Comparison of ENCODE assay signal across 5 fruit fly cellular contexts in genomic region chr3R:16051329-16051679, dm6.
TF ChIP-seq lines count a peak whose summit lies in the region.

No protein-coding gene starts in this region.

- no peak for TF ChIP-seq CTCF in whole organism, embryonic (GFP tag; optimal IDR thresholded peaks at IDR 0.05; lab: Kevin White, UChicago)

TF ChIP-seq in whole organism, adult, 20 proteins besides CTCF, POLR2A, EP300 and RAD21:
- TF ChIP-seq pad (GFP tag; optimal IDR thresholded peaks at IDR 0.05; lab: Kevin White, UChicago) (peak; percentile 98), bab1 (GFP tag; optimal IDR thresholded peaks at IDR 0.05; lab: Kevin White, UChicago) (peak; percentile 37), ovo (GFP tag; optimal IDR thresholded peaks at IDR 0.05; lab: Kevin White, UChicago) (peak; percentile 66), CG11617 (GFP tag; optimal IDR thresholded peaks at IDR 0.05; lab: Kevin White, UChicago) (no peak), tj (GFP tag; optimal IDR thresholded peaks at IDR 0.05; lab: Kevin White, UChicago) (no peak), CG7045 (GFP tag; optimal IDR thresholded peaks at IDR 0.05; lab: Kevin White, UChicago) (peak; percentile 1)

TF ChIP-seq in whole organism, embryonic, 481 proteins besides CTCF, POLR2A, EP300 and RAD21 (continues in another document):
- TF ChIP-seq maf-S (GFP tag; optimal IDR thresholded peaks at IDR 0.05; lab: Kevin White, UChicago): no peak
- peak; percentile 32 for TF ChIP-seq repo (GFP tag; optimal IDR thresholded peaks at IDR 0.05; lab: Kevin White, UChicago)
- no peak for TF ChIP-seq hth (optimal IDR thresholded peaks at IDR 0.05; lab: Kevin White, UChicago)
- TF ChIP-seq tll (GFP tag; optimal IDR thresholded peaks at IDR 0.05; lab: Kevin White, UChicago): no peak
- TF ChIP-seq chn (GFP tag; optimal IDR thresholded peaks at IDR 0.05; lab: Kevin White, UChicago): no peak
- TF ChIP-seq CG1832 (GFP tag; optimal IDR thresholded peaks at IDR 0.05; lab: Kevin White, UChicago): no peak
- no peak for TF ChIP-seq CG6791 (GFP tag; IDR thresholded peaks at IDR 0.05; lab: Robert Waterston, UW; ENCODE audit: partially characterized antibody)
- TF ChIP-seq en (GFP tag; optimal IDR thresholded peaks at IDR 0.05; lab: Kevin White, UChicago): no peak
- TF ChIP-seq kni (GFP tag; optimal IDR thresholded peaks at IDR 0.05; lab: Kevin White, UChicago): peak; percentile 4
- TF ChIP-seq Atf-2 (GFP tag; optimal IDR thresholded peaks at IDR 0.05; lab: Kevin White, UChicago): no peak
- TF ChIP-seq tio (GFP tag; optimal IDR thresholded peaks at IDR 0.05; lab: Kevin White, UChicago): no peak
- no peak for TF ChIP-seq fd3F (GFP tag; optimal IDR thresholded peaks at IDR 0.05; lab: Kevin White, UChicago)
- TF ChIP-seq caup (GFP tag; optimal IDR thresholded peaks at IDR 0.05; lab: Kevin White, UChicago; ENCODE audit: severe bottlenecking): no peak
- peak; percentile 49 for TF ChIP-seq Myb (GFP tag; optimal IDR thresholded peaks at IDR 0.05; lab: Kevin White, UChicago)
- TF ChIP-seq CG13287 (GFP tag; IDR thresholded peaks at IDR 0.05; lab: Robert Waterston, UW; ENCODE audit: partially characterized antibody): peak; percentile 20; the same call in 1 of the 2 replicates
- peak; percentile 3 for TF ChIP-seq shn (GFP tag; optimal IDR thresholded peaks at IDR 0.05; lab: Kevin White, UChicago)
- TF ChIP-seq onecut (GFP tag; IDR thresholded peaks at IDR 0.05; lab: Robert Waterston, UW): no peak
- TF ChIP-seq Hr78 (GFP tag; optimal IDR thresholded peaks at IDR 0.05; lab: Kevin White, UChicago): no peak
- TF ChIP-seq Bgb (GFP tag; IDR thresholded peaks at IDR 0.05; lab: Robert Waterston, UW; ENCODE audit: partially characterized antibody): no peak
- TF ChIP-seq mam (GFP tag; optimal IDR thresholded peaks at IDR 0.05; lab: Kevin White, UChicago): no peak
- TF ChIP-seq CG4328 (GFP tag; optimal IDR thresholded peaks at IDR 0.05; lab: Kevin White, UChicago): no peak

TF ChIP-seq in whole organism, prepupa, 60 proteins besides CTCF, POLR2A, EP300 and RAD21:
- TF ChIP-seq CG16779 (tag; optimal IDR thresholded peaks at IDR 0.05; lab: Kevin White, UChicago) (peak; percentile 4), CG7368 (GFP tag; optimal IDR thresholded peaks at IDR 0.05; lab: Kevin White, UChicago) (peak; percentile 8), Hr4 (GFP tag; optimal IDR thresholded peaks at IDR 0.05; lab: Kevin White, UChicago) (no peak), fd59A (GFP tag; optimal IDR thresholded peaks at IDR 0.05; lab: Kevin White, UChicago) (no peak), Ets96B (tag; optimal IDR thresholded peaks at IDR 0.05; lab: Kevin White, UChicago) (no peak), net (GFP tag; optimal IDR thresholded peaks at IDR 0.05; lab: Kevin White, UChicago) (no peak), CG31627 (GFP tag; optimal IDR thresholded peaks at IDR 0.05; lab: Kevin White, UChicago) (peak; percentile 19), Blimp-1 (GFP tag; optimal IDR thresholded peaks at IDR 0.05; lab: Kevin White, UChicago) (no peak), eg (GFP tag; IDR thresholded peaks at IDR 0.05; lab: Robert Waterston, UW) (peak; percentile 72; the same call in 2 of the 3 replicates), CG15336 (GFP tag; IDR thresholded peaks at IDR 0.05; lab: Robert Waterston, UW) (peak; percentile 71), cyc (GFP tag; optimal IDR thresholded peaks at IDR 0.05; lab: Kevin White, UChicago) (no peak), CG6163 (GFP tag; IDR thresholded peaks at IDR 0.05; lab: Robert Waterston, UW) (peak; percentile 52; the same call in 2 of the 3 replicates), CG8119 (GFP tag; IDR thresholded peaks at IDR 0.05; lab: Robert Waterston, UW) (no peak), CG6854 (GFP tag; optimal IDR thresholded peaks at IDR 0.05; lab: Kevin White, UChicago) (no peak)

TF ChIP-seq in whole organism, pupa, 21 proteins besides CTCF, POLR2A, EP300 and RAD21:
- TF ChIP-seq CG10348 (GFP tag; IDR thresholded peaks at IDR 0.05; lab: Robert Waterston, UW) (no peak), CG12605 (GFP tag; IDR thresholded peaks at IDR 0.05; lab: Robert Waterston, UW) (no peak), CG32121 (GFP tag; IDR thresholded peaks at IDR 0.05; lab: Robert Waterston, UW) (peak; percentile 53; the same call in 1 of the 2 replicates), CG13204 (GFP tag; optimal IDR thresholded peaks at IDR 0.05; lab: Kevin White, UChicago) (no peak), fd96Ca (GFP tag; IDR thresholded peaks at IDR 0.05; lab: Robert Waterston, UW) (no peak; the same call in 2 of the 3 replicates), CG4496 (GFP tag; IDR thresholded peaks at IDR 0.05; lab: Robert Waterston, UW) (peak; percentile 70; the same call in 2 of the 3 replicates), CG15710 (tag; optimal IDR thresholded peaks at IDR 0.05; lab: Kevin White, UChicago) (no peak), D1 (tag; optimal IDR thresholded peaks at IDR 0.05; lab: Kevin White, UChicago) (no peak), CG14655 (GFP tag; optimal IDR thresholded peaks at IDR 0.05; lab: Kevin White, UChicago) (no peak), CG9948 (tag; optimal IDR thresholded peaks at IDR 0.05; lab: Kevin White, UChicago) (no peak), gl (tag; optimal IDR thresholded peaks at IDR 0.05; lab: Kevin White, UChicago) (peak; percentile 23), Snoo (tag; optimal IDR thresholded peaks at IDR 0.05; lab: Kevin White, UChicago) (no peak), CG34367 (tag; optimal IDR thresholded peaks at IDR 0.05; lab: Kevin White, UChicago) (no peak), Ets98B (GFP tag; IDR thresholded peaks at IDR 0.05; lab: Robert Waterston, UW) (0 out of 2 replicates have a peak, but pooled peaks have one; percentile 47), Pif1A (GFP tag; optimal IDR thresholded peaks at IDR 0.05; lab: Kevin White, UChicago) (no peak), CG8301 (tag; optimal IDR thresholded peaks at IDR 0.05; lab: Kevin White, UChicago) (no peak), Pif1B (GFP tag; optimal IDR thresholded peaks at IDR 0.05; lab: Kevin White, UChicago) (no peak), CG8159 (tag; optimal IDR thresholded peaks at IDR 0.05; lab: Kevin White, UChicago) (no peak), EcR (GFP tag; optimal IDR thresholded peaks at IDR 0.05; lab: Kevin White, UChicago) (no peak), rn (GFP tag; IDR thresholded peaks at IDR 0.05; lab: Robert Waterston, UW) (no peak)

TF ChIP-seq in whole organism, wandering third instar larva, 38 proteins besides CTCF, POLR2A, EP300 and RAD21 (continues in another document):
- TF ChIP-seq dmrt93B (GFP tag; optimal IDR thresholded peaks at IDR 0.05; lab: Kevin White, UChicago) (no peak), sv (GFP tag; optimal IDR thresholded peaks at IDR 0.05; lab: Kevin White, UChicago) (no peak), jim (GFP tag; optimal IDR thresholded peaks at IDR 0.05; lab: Kevin White, UChicago) (no peak), CG9705 (GFP tag; optimal IDR thresholded peaks at IDR 0.05; lab: Kevin White, UChicago) (no peak), OdsH (GFP tag; optimal IDR thresholded peaks at IDR 0.05; lab: Kevin White, UChicago) (no peak), br (GFP tag; optimal IDR thresholded peaks at IDR 0.05; lab: Kevin White, UChicago) (peak; percentile 33), GATAd (GFP tag; optimal IDR thresholded peaks at IDR 0.05; lab: Kevin White, UChicago) (no peak), HLH106 (tag; optimal IDR thresholded peaks at IDR 0.05; lab: Kevin White, UChicago) (no peak), Myc (optimal IDR thresholded peaks at IDR 0.05; lab: Kevin White, UChicago) (no peak), CrebA (GFP tag; optimal IDR thresholded peaks at IDR 0.05; lab: Kevin White, UChicago; ENCODE audit: borderline replicate concordance) (no peak), dsf (GFP tag; optimal IDR thresholded peaks at IDR 0.05; lab: Kevin White, UChicago; ENCODE audit: borderline replicate concordance) (no peak), Rel (GFP tag; optimal IDR thresholded peaks at IDR 0.05; lab: Kevin White, UChicago) (no peak), Rel (tag; optimal IDR thresholded peaks at IDR 0.05; lab: Kevin White, UChicago) (no peak), rgr (GFP tag; optimal IDR thresholded peaks at IDR 0.05; lab: Kevin White, UChicago) (no peak), pan (optimal IDR thresholded peaks at IDR 0.05; lab: Kevin White, UChicago) (no peak), Vsx2 (GFP tag; optimal IDR thresholded peaks at IDR 0.05; lab: Kevin White, UChicago; ENCODE audit: partially characterized antibody) (no peak), Dfd (GFP tag; optimal IDR thresholded peaks at IDR 0.05; lab: Kevin White, UChicago) (no peak), fru (GFP tag; optimal IDR thresholded peaks at IDR 0.05; lab: Kevin White, UChicago) (no peak), lola (GFP tag; optimal IDR thresholded peaks at IDR 0.05; lab: Kevin White, UChicago) (no peak), psq (GFP tag; optimal IDR thresholded peaks at IDR 0.05; lab: Kevin White, UChicago) (peak; percentile 29), woc (GFP tag; optimal IDR thresholded peaks at IDR 0.05; lab: Kevin White, UChicago) (no peak), usp (GFP tag; optimal IDR thresholded peaks at IDR 0.05; lab: Kevin White, UChicago) (no peak), Hr83 (GFP tag; optimal IDR thresholded peaks at IDR 0.05; lab: Kevin White, UChicago; ENCODE audit: poor library complexity, severe bottlenecking) (peak; percentile 4), brk (GFP tag; optimal IDR thresholded peaks at IDR 0.05; lab: Kevin White, UChicago) (no peak), dl (GFP tag; optimal IDR thresholded peaks at IDR 0.05; lab: Kevin White, UChicago; ENCODE audit: insufficient read depth in 1 of 2, partially characterized antibody in 2 of 2) (peak in 1 of 2 experiments; percentile 22), Abd-B (GFP tag; optimal IDR thresholded peaks at IDR 0.05; lab: Kevin White, UChicago) (no peak), foxo (GFP tag; optimal IDR thresholded peaks at IDR 0.05; lab: Kevin White, UChicago) (no peak), CG32264 (GFP tag; optimal IDR thresholded peaks at IDR 0.05; lab: Kevin White, UChicago) (no peak), ey (GFP tag; optimal IDR thresholded peaks at IDR 0.05; lab: Kevin White, UChicago) (no peak), Hr78 (GFP tag; optimal IDR thresholded peaks at IDR 0.05; lab: Kevin White, UChicago) (no peak), tai (GFP tag; optimal IDR thresholded peaks at IDR 0.05; lab: Kevin White, UChicago) (no peak), Hnf4 (GFP tag; optimal IDR thresholded peaks at IDR 0.05; lab: Kevin White, UChicago) (no peak), N (GFP tag; optimal IDR thresholded peaks at IDR 0.05; lab: Kevin White, UChicago) (no peak), Mio (GFP tag; optimal IDR thresholded peaks at IDR 0.05; lab: Kevin White, UChicago) (no peak), Dif (GFP tag; optimal IDR thresholded peaks at IDR 0.05; lab: Kevin White, UChicago; ENCODE audit: partially characterized antibody) (peak; percentile 34), h (GFP tag; optimal IDR thresholded peaks at IDR 0.05; lab: Kevin White, UChicago) (no peak), Jra (GFP tag; optimal IDR thresholded peaks at IDR 0.05; lab: Kevin White, UChicago) (no peak), Sp1 (GFP tag; optimal IDR thresholded peaks at IDR 0.05; lab: Kevin White, UChicago) (no peak)
